Fruit fly (Drosophila melanogaster) whole organism, embryonic: Measurements from ENCODE around the gene hale.

Experiments
- CG11085 ChIP-seq: fragments of 200-800 bp; sonication (Bioruptor generic); IDR thresholded peaks from 2 replicates; pipeline ENCODE4 v1.3.6; 2022; ENCODE audit warnings: missing biosample characterization, missing genetic modification characterization
- GATAe ChIP-seq: fragments of 200-800 bp; sonication (Bioruptor generic); conservative IDR thresholded peaks from 2 replicates; pipeline ENCODE4 v1.3.6; 2022; ENCODE audit warnings: missing biosample characterization, missing genetic modification characterization
- H2.0 ChIP-seq: fragments of 200-800 bp; sonication (Bioruptor generic); IDR thresholded peaks from 2 replicates; pipeline ENCODE4 v1.3.6; 2022; ENCODE audit warnings: missing biosample characterization, missing genetic modification characterization
- Mes4 ChIP-seq: fragments of 200-800 bp; sonication (Bioruptor generic); optimal IDR thresholded peaks from 2 replicates; lab custom pipeline; 2016; ENCODE audit warnings: missing biosample characterization, missing genetic modification characterization

dm6 chr3L:19978088-19978487 lies 7.6 kb downstream of the hale start:
- TF ChIP-seq H2.0 (no peak), Mes4 (GFP tag; lab: Kevin White, UChicago) (no peak), GATAe (GFP tag; lab: Robert Waterston, UW) (no peak), CG11085 (GFP tag; lab: Robert Waterston, UW) (no peak)
